Worm (Caenorhabditis elegans): ENCODE results near the gene acs-17.

DNA sequence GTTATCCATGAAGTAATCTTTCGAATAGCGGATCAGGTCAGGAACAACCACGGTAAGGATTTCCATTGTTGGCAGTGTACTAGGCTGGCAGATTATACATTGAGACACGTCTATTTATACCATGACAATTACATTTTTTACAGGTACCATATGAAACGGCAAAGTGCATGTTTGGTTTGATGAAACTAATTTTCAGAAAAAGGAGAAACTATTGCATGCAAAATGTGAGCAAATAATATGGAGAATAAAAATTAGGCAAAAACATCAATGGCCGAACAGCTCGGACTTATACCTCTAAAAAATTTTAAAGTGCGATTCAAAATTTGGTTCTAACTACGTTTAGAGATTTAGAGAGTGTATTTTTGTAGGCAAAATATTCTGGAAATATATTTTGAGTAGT, 48.5 kb upstream of the acs-17 start, which contains the start of gene F22F4.5:
- TF ChIP-seq snpc-4 (tag; optimal IDR thresholded peaks at IDR 0.05) = no peak
- TF ChIP-seq sptf-1 (tag; optimal IDR thresholded peaks at IDR 0.05) = no peak
- no peak for TF ChIP-seq zip-8 (tag; optimal IDR thresholded peaks at IDR 0.05)
- TF ChIP-seq mep-1 (tag; optimal IDR thresholded peaks at IDR 0.05) = no peak
- no peak for TF ChIP-seq nhr-28 (tag; optimal IDR thresholded peaks at IDR 0.05)
- no peak for TF ChIP-seq tbx-8 (GFP tag; optimal IDR thresholded peaks at IDR 0.05)
- TF ChIP-seq nhr-237 (tag; optimal IDR thresholded peaks at IDR 0.05) = no peak
- TF ChIP-seq pha-4 (tag; optimal IDR thresholded peaks at IDR 0.05) = no peak
